Worm (Caenorhabditis elegans) whole organism, young adult: ENCODE results near the gene W01D2.3.

ENCODE experiments used
- atf-7 ChIP-seq: sonication (generic microtip); optimal IDR thresholded peaks from 2 replicates; lab custom pipeline; 2017; ENCODE audit warnings: mild to moderate bottlenecking, missing genetic modification characterization, missing compliant biosample characterization
- ceh-100 ChIP-seq: fragments of 200-800 bp; sonication (Bioruptor generic); IDR thresholded peaks from 2 replicates; pipeline ENCODE4 v1.3.6; 2022; ENCODE audit warnings: missing genetic modification reagents, missing genetic modification characterization, missing compliant biosample characterization
- ceh-79 ChIP-seq: sonication (generic microtip); optimal IDR thresholded peaks from 2 replicates; lab custom pipeline; 2017; ENCODE audit warnings: mild to moderate bottlenecking, missing genetic modification characterization, missing compliant biosample characterization
- die-1 ChIP-seq: sonication (generic microtip); optimal IDR thresholded peaks from 2 replicates; lab custom pipeline; 2016; ENCODE audit warnings: missing genotype, mild to moderate bottlenecking, missing genetic modification characterization, missing compliant biosample characterization
- dpl-1 ChIP-seq: fragments of 150-350 bp; optimal IDR thresholded peaks from 2 replicates; lab custom pipeline; 2014; ENCODE audit warnings: missing biosample characterization, missing genetic modification reagents, missing genetic modification characterization
- efl-1 ChIP-seq: fragments of 150-350 bp; optimal IDR thresholded peaks from 2 replicates; lab custom pipeline; 2014; ENCODE audit warnings: missing biosample characterization, missing genetic modification reagents, missing genetic modification characterization
- hlh-26 ChIP-seq: fragments of 200-800 bp; sonication (Bioruptor generic); conservative IDR thresholded peaks from 2 replicates; pipeline ENCODE4 v1.3.6; 2022; ENCODE audit warnings: missing genetic modification reagents, missing genetic modification characterization, missing compliant biosample characterization
- nfya-1 ChIP-seq: sonication (generic microtip); optimal IDR thresholded peaks from 2 replicates; lab custom pipeline; 2017; ENCODE audit warnings: antibody characterized with exemption, missing compliant biosample characterization, missing genetic modification characterization, borderline replicate concordance; ENCODE audit not compliant: insufficient read depth
- nfyb-1 ChIP-seq: fragments of 200-800 bp; sonication (Bioruptor generic); IDR thresholded peaks from 2 replicates; pipeline ENCODE4 v1.3.6; 2022; ENCODE audit warnings: missing genetic modification reagents, missing genetic modification characterization, missing compliant biosample characterization
- unc-130 ChIP-seq: sonication (generic microtip); optimal IDR thresholded peaks from 2 replicates; lab custom pipeline; 2016; ENCODE audit warnings: missing genetic modification reagents, missing genetic modification characterization, missing compliant biosample characterization

DNA sequence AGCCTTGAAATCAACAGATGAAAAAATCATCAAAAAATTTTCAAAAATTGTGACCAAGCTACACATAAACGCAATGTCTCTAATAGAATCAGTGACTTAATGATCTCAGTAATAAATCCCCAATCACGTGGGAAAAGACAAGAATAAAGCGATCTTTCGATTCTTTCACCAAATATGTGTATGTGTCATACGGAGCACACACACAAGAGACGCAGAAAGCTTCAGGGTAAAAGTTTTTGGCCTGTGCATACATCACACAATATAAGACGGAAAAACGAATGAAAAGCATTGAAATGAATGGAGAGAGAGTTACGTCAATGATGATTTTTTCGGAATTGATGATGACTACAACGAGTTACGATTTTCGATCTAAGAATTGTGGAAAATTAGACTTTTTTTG lies 16.4 kb upstream of the W01D2.3 start:
- TF ChIP-seq ceh-100 (GFP tag; lab: Robert Waterston, UW): no peak
- no peak for TF ChIP-seq ceh-79 (tag; lab: Kevin White, UChicago)
- TF ChIP-seq efl-1 (GFP tag; lab: Kevin White, UChicago): no peak
- TF ChIP-seq nfyb-1: no peak
- TF ChIP-seq hlh-26 (GFP tag; lab: Robert Waterston, UW): no peak
- TF ChIP-seq atf-7: no peak
- TF ChIP-seq die-1 (tag; lab: Kevin White, UChicago): no peak
- no peak for TF ChIP-seq unc-130
- TF ChIP-seq nfya-1 (tag; lab: Kevin White, UChicago): no peak
- no peak for TF ChIP-seq dpl-1 (GFP tag; lab: Kevin White, UChicago)
